Fruit fly (Drosophila melanogaster) whole organism, adult: ENCODE results near the gene CG10584.

Experiments
- CG11617 ChIP-seq: fragments of 200-800 bp; sonication (Bioruptor generic); optimal IDR thresholded peaks from 2 replicates; lab custom pipeline; 2017; ENCODE audit warnings: mild to moderate bottlenecking, missing biosample characterization, missing genetic modification reagents, missing genetic modification characterization
- CG12768 ChIP-seq: fragments of 200-800 bp; sonication (Bioruptor generic); optimal IDR thresholded peaks from 2 replicates; lab custom pipeline; 2017; ENCODE audit warnings: missing biosample characterization, missing genetic modification characterization, mild to moderate bottlenecking, moderate library complexity, missing genetic modification reagents
- CG14711 ChIP-seq: fragments of 200-800 bp; sonication (Bioruptor generic); optimal IDR thresholded peaks from 2 replicates; lab custom pipeline; 2018; ENCODE audit warnings: missing biosample characterization, mild to moderate bottlenecking, missing genetic modification characterization, moderate library complexity
- CG1620 ChIP-seq: fragments of 200-800 bp; sonication (Bioruptor generic); optimal IDR thresholded peaks from 2 replicates; lab custom pipeline; 2016; ENCODE audit warnings: missing biosample characterization, missing genetic modification characterization
- CG33017 ChIP-seq: fragments of 200-800 bp; sonication (Bioruptor generic); optimal IDR thresholded peaks from 2 replicates; lab custom pipeline; 2018; ENCODE audit warnings: missing biosample characterization, mild to moderate bottlenecking, missing genetic modification characterization, moderate library complexity
- CG5204 ChIP-seq: fragments of 200-800 bp; sonication (Bioruptor generic); optimal IDR thresholded peaks from 2 replicates; lab custom pipeline; 2016; ENCODE audit warnings: missing biosample characterization, missing genetic modification characterization
- CG7045 ChIP-seq: fragments of 200-800 bp; sonication (Bioruptor generic); optimal IDR thresholded peaks from 2 replicates; lab custom pipeline; 2017; ENCODE audit warnings: missing biosample characterization, mild to moderate bottlenecking, missing genetic modification characterization
- CG7101 ChIP-seq: fragments of 200-800 bp; sonication (Bioruptor generic); optimal IDR thresholded peaks from 2 replicates; lab custom pipeline; 2018; ENCODE audit warnings: missing biosample characterization, mild to moderate bottlenecking, missing genetic modification characterization, moderate library complexity
- Clk ChIP-seq: fragments of 200-800 bp; sonication (Bioruptor generic); optimal IDR thresholded peaks from 2 replicates; lab custom pipeline; 2017; ENCODE audit warnings: missing biosample characterization, missing genetic modification characterization
- Crg-1 ChIP-seq: fragments of 200-800 bp; sonication (Bioruptor generic); optimal IDR thresholded peaks from 2 replicates; lab custom pipeline; 2016; ENCODE audit warnings: missing biosample characterization, missing genetic modification characterization
- Hr96 ChIP-seq: fragments of 200-800 bp; sonication (Bioruptor generic); optimal IDR thresholded peaks from 2 replicates; lab custom pipeline; 2016; ENCODE audit warnings: missing biosample characterization, missing genetic modification characterization
- Mnt ChIP-seq: fragments of 200-800 bp; sonication (Bioruptor generic); optimal IDR thresholded peaks from 2 replicates; lab custom pipeline; 2016; ENCODE audit warnings: missing biosample characterization, mild to moderate bottlenecking, missing genetic modification characterization
- bab1 ChIP-seq: fragments of 200-800 bp; sonication (Bioruptor generic); optimal IDR thresholded peaks from 3 replicates; lab custom pipeline; 2019; ENCODE audit warnings: missing biosample characterization, mild to moderate bottlenecking, missing genetic modification characterization, moderate library complexity
- cic ChIP-seq: fragments of 200-800 bp; sonication (Bioruptor generic); optimal IDR thresholded peaks from 2 replicates; lab custom pipeline; 2017; ENCODE audit warnings: missing biosample characterization, mild to moderate bottlenecking, missing genetic modification characterization, moderate library complexity
- cnc ChIP-seq, 2 experiments: fragments of >200 bp; optimal IDR thresholded peaks; 2 replicates each; lab custom pipeline; 2017
- kay ChIP-seq: fragments of 200-800 bp; sonication (Bioruptor generic); peaks from one replicate; lab custom pipeline; 2016; ENCODE audit warnings: missing biosample characterization, missing genetic modification characterization, borderline replicate concordance
- ovo ChIP-seq: fragments of 200-800 bp; sonication (Bioruptor generic); optimal IDR thresholded peaks from 2 replicates; lab custom pipeline; 2016; ENCODE audit warnings: missing biosample characterization, missing genetic modification characterization
- pad ChIP-seq: fragments of 200-800 bp; sonication (Bioruptor generic); optimal IDR thresholded peaks from 3 replicates; lab custom pipeline; 2017; ENCODE audit warnings: missing biosample characterization, missing genetic modification characterization, mild to moderate bottlenecking, moderate library complexity, missing genetic modification reagents
- tj ChIP-seq: fragments of 200-800 bp; sonication (Bioruptor generic); optimal IDR thresholded peaks from 3 replicates; lab custom pipeline; 2017; ENCODE audit warnings: missing biosample characterization, mild to moderate bottlenecking, missing genetic modification characterization, moderate library complexity
- toe ChIP-seq: fragments of 200-800 bp; sonication (Bioruptor generic); optimal IDR thresholded peaks from 2 replicates; lab custom pipeline; 2016; ENCODE audit warnings: missing biosample characterization, missing genetic modification characterization

Gene CG10584

dm6 chr3L:21023795-21024194 is 7.4 kb downstream of the CG10584 start:
- no peak for TF ChIP-seq CG7045 (GFP tag; lab: Kevin White, UChicago)
- TF ChIP-seq Crg-1 = no peak
- no peak for TF ChIP-seq cic (GFP tag; lab: Kevin White, UChicago)
- TF ChIP-seq toe (GFP tag; lab: Kevin White, UChicago) = no peak
- TF ChIP-seq CG33017 (tag; lab: Kevin White, UChicago) = no peak
- no peak for TF ChIP-seq CG11617
- no peak for TF ChIP-seq CG1620 (GFP tag; lab: Kevin White, UChicago)
- TF ChIP-seq pad = no peak

dm6 chr3L:21023364-21023763 is 7.8 kb downstream of the CG10584 start:
- peak; percentile 34 for TF ChIP-seq tj
- no peak for TF ChIP-seq CG14711
- TF ChIP-seq Mnt = peak; percentile 28
- TF ChIP-seq pad = no peak

dm6 chr3L:21014516-21014945 is 16.6 kb downstream of the CG10584 start:
- no peak for TF ChIP-seq CG1620 (GFP tag; lab: Kevin White, UChicago)
- TF ChIP-seq pad = peak; percentile 4
- no peak for TF ChIP-seq CG5204 (GFP tag; lab: Kevin White, UChicago)

dm6 chr3L:21013465-21013864 is 17.7 kb downstream of the CG10584 start:
- TF ChIP-seq CG14711 = no peak
- TF ChIP-seq pad = no peak
- TF ChIP-seq Mnt = no peak
- TF ChIP-seq toe (GFP tag; lab: Kevin White, UChicago) = no peak
- no peak for TF ChIP-seq cnc (optimal IDR thresholded peaks at IDR 0.05; lab: Kevin White, UChicago)
- TF ChIP-seq tj = no peak
- TF ChIP-seq bab1 = no peak
- no peak for TF ChIP-seq CG11617
- no peak for TF ChIP-seq Crg-1
- TF ChIP-seq CG1620 (GFP tag; lab: Kevin White, UChicago) = no peak
- TF ChIP-seq ovo (GFP tag; lab: Kevin White, UChicago) = no peak
- no peak for TF ChIP-seq CG5204 (GFP tag; lab: Kevin White, UChicago)
- no peak for TF ChIP-seq Hr96 (GFP tag; lab: Kevin White, UChicago)

dm6 chr3L:21011689-21012088 is 19.5 kb downstream of the CG10584 start:
- TF ChIP-seq cic (GFP tag; lab: Kevin White, UChicago) (peak; percentile 52), CG7101 (tag; lab: Kevin White, UChicago) (no peak), CG1620 (GFP tag; lab: Kevin White, UChicago) (no peak), CG11617 (no peak), toe (GFP tag; lab: Kevin White, UChicago) (no peak), kay (peak; percentile 97)

- TF ChIP-seq toe (GFP tag; lab: Kevin White, UChicago) (no peak), CG14711 (peak; percentile 32), CG7101 (tag; lab: Kevin White, UChicago) (no peak), Clk (GFP tag; lab: Kevin White, UChicago) (no peak), Mnt (no peak), tj (peak; percentile 31), cic (GFP tag; lab: Kevin White, UChicago) (peak; percentile 0), pad (peak; percentile 30), cnc (optimal IDR thresholded peaks at IDR 0.05; lab: Kevin White, UChicago) (no peak), bab1 (no peak), CG11617 (no peak), CG5204 (GFP tag; lab: Kevin White, UChicago) (no peak), CG12768 (no peak), Hr96 (GFP tag; lab: Kevin White, UChicago) (no peak), CG33017 (tag; lab: Kevin White, UChicago) (no peak), kay (no peak), ovo (GFP tag; lab: Kevin White, UChicago) (no peak), Crg-1 (peak; percentile 13), CG1620 (GFP tag; lab: Kevin White, UChicago) (no peak), CG7045 (GFP tag; lab: Kevin White, UChicago) (peak; percentile 10)
Measured at dm6 chr3L:21010846-21011607, 20.1 kb downstream of the CG10584 start.

dm6 chr3L:21009405-21010120 is 21.6 kb downstream of the CG10584 start:
- no peak for TF ChIP-seq ovo (GFP tag; lab: Kevin White, UChicago)
- no peak for TF ChIP-seq cic (GFP tag; lab: Kevin White, UChicago)
- peak; percentile 69 for TF ChIP-seq tj
- no peak for TF ChIP-seq CG5204 (GFP tag; lab: Kevin White, UChicago)
- no peak for TF ChIP-seq pad
- TF ChIP-seq Crg-1 = no peak
- no peak for TF ChIP-seq cnc (optimal IDR thresholded peaks at IDR 0.05; lab: Kevin White, UChicago)
- no peak for TF ChIP-seq CG1620 (GFP tag; lab: Kevin White, UChicago)
- no peak for TF ChIP-seq CG7101 (tag; lab: Kevin White, UChicago)
- peak; percentile 16 for TF ChIP-seq CG14711
- no peak for TF ChIP-seq kay
- TF ChIP-seq CG11617 = no peak
